Fruit fly (Drosophila melanogaster) whole organism, embryonic: Measurements from ENCODE around the gene CG16985.

Experiments
- Aef1 ChIP-seq: fragments of 200-800 bp; sonication (Bioruptor generic); IDR thresholded peaks from 3 replicates; pipeline ENCODE4 v1.3.6; 2022; ENCODE audit warnings: missing biosample characterization, missing genetic modification characterization
- BtbVII ChIP-seq: fragments of 200-800 bp; sonication (Bioruptor generic); optimal IDR thresholded peaks from 3 replicates; lab custom pipeline; 2017; ENCODE audit warnings: missing biosample characterization, mild to moderate bottlenecking, missing genetic modification characterization
- CG10209 ChIP-seq: fragments of 200-800 bp; sonication (Bioruptor generic); optimal IDR thresholded peaks from 3 replicates; lab custom pipeline; 2017; ENCODE audit warnings: missing biosample characterization, mild to moderate bottlenecking, missing genetic modification characterization, missing genetic modification reagents
- CG10959 ChIP-seq: fragments of 200-800 bp; sonication (Bioruptor generic); IDR thresholded peaks from 2 replicates; pipeline ENCODE4 v1.3.6; 2022; ENCODE audit warnings: missing biosample characterization, missing genetic modification characterization
- CG10979 ChIP-seq: fragments of 200-800 bp; sonication (Bioruptor generic); optimal IDR thresholded peaks from 2 replicates; lab custom pipeline; 2018; ENCODE audit warnings: missing biosample characterization, mild to moderate bottlenecking, missing genetic modification characterization, moderate library complexity
- CG14667 ChIP-seq: fragments of 200-800 bp; sonication (Bioruptor generic); IDR thresholded peaks from 2 replicates; pipeline ENCODE4 v1.3.6; 2022; ENCODE audit warnings: missing biosample characterization, missing genetic modification characterization
- CG17359 ChIP-seq: fragments of 200-800 bp; sonication (Bioruptor generic); optimal IDR thresholded peaks from 3 replicates; lab custom pipeline; 2018; ENCODE audit warnings: missing biosample characterization, mild to moderate bottlenecking, missing genetic modification characterization, moderate library complexity
- CG2712 ChIP-seq: fragments of 200-800 bp; optimal IDR thresholded peaks from 3 replicates; lab custom pipeline; 2019; ENCODE audit warnings: missing biosample characterization, mild to moderate bottlenecking, missing genetic modification characterization, moderate library complexity
- CG30431 ChIP-seq: fragments of 200-800 bp; sonication (Bioruptor generic); optimal IDR thresholded peaks from 2 replicates; lab custom pipeline; 2017; ENCODE audit warnings: missing biosample characterization, missing genetic modification characterization
- CG34376 ChIP-seq: fragments of 200-800 bp; sonication (Bioruptor generic); optimal IDR thresholded peaks from 2 replicates; lab custom pipeline; 2018; ENCODE audit warnings: missing biosample characterization, mild to moderate bottlenecking, missing genetic modification characterization
- CG42726 ChIP-seq: fragments of 200-800 bp; sonication (Bioruptor generic); IDR thresholded peaks from 2 replicates; pipeline ENCODE4 v1.3.6; 2022; ENCODE audit warnings: missing biosample characterization, missing genetic modification characterization; ENCODE audit not compliant: partially characterized antibody
- CG4730 ChIP-seq: fragments of 200-800 bp; sonication (Bioruptor generic); IDR thresholded peaks from 2 replicates; pipeline ENCODE4 v1.3.6; 2022; ENCODE audit warnings: missing biosample characterization, missing genetic modification characterization
- CG5180 ChIP-seq: fragments of 200-800 bp; sonication (Bioruptor generic); optimal IDR thresholded peaks from 3 replicates; lab custom pipeline; 2017; ENCODE audit warnings: missing biosample characterization, missing genetic modification characterization, mild to moderate bottlenecking, moderate library complexity, missing genetic modification reagents
- CG7745 ChIP-seq: fragments of 200-800 bp; sonication (Bioruptor generic); optimal IDR thresholded peaks from 2 replicates; lab custom pipeline; 2018; ENCODE audit warnings: missing biosample characterization, mild to moderate bottlenecking, missing genetic modification characterization, moderate library complexity
- CG7928 ChIP-seq: fragments of 200-800 bp; sonication (Bioruptor generic); optimal IDR thresholded peaks from 2 replicates; lab custom pipeline; 2017; ENCODE audit warnings: missing biosample characterization, mild to moderate bottlenecking, missing genetic modification characterization
- CG9609 ChIP-seq: fragments of 200-800 bp; sonication (Bioruptor generic); optimal IDR thresholded peaks from 3 replicates; lab custom pipeline; 2016; ENCODE audit warnings: missing biosample characterization, missing genetic modification characterization
- CG9932 ChIP-seq: fragments of 200-800 bp; sonication (Bioruptor generic); IDR thresholded peaks from 2 replicates; pipeline ENCODE4 v1.3.6; 2022; ENCODE audit warnings: missing biosample characterization, missing genetic modification characterization
- Dip2 ChIP-seq: fragments of 200-800 bp; sonication (Bioruptor generic); IDR thresholded peaks from 2 replicates; pipeline ENCODE4 v1.3.6; 2022; ENCODE audit warnings: missing biosample characterization, missing genetic modification characterization
- Drgx ChIP-seq: fragments of 200-800 bp; sonication (Bioruptor generic); IDR thresholded peaks from 2 replicates; pipeline ENCODE4 v1.3.6; 2022; ENCODE audit warnings: missing biosample characterization, missing genetic modification characterization
- Ets65A ChIP-seq: fragments of 200-800 bp; sonication (Bioruptor generic); peaks from one replicate; lab custom pipeline; 2016; ENCODE audit warnings: missing biosample characterization, missing genetic modification characterization
- HLH4C ChIP-seq: fragments of 200-800 bp; sonication (Bioruptor generic); IDR thresholded peaks from 3 replicates; pipeline ENCODE4 v1.3.6; 2022; ENCODE audit warnings: missing biosample characterization, missing genetic modification characterization; ENCODE audit not compliant: partially characterized antibody
- Med ChIP-seq: fragments of 200-800 bp; sonication (Bioruptor generic); peaks from one replicate; lab custom pipeline; 2016; ENCODE audit warnings: missing biosample characterization, missing genetic modification characterization, mild to moderate bottlenecking, inconsistent platforms, moderate library complexity
- Meics ChIP-seq: fragments of 200-800 bp; sonication (Bioruptor generic); optimal IDR thresholded peaks from 2 replicates; lab custom pipeline; 2017; ENCODE audit warnings: missing biosample characterization, mild to moderate bottlenecking, missing genetic modification characterization
- Pdp1 ChIP-seq, 2 experiments: fragments of 200-800 bp; sonication (Bioruptor generic); optimal IDR thresholded peaks; 3 replicates each; lab custom pipeline; 2016; ENCODE audit warnings: missing biosample characterization in 2 of 2, missing genetic modification characterization in 2 of 2, mild to moderate bottlenecking in 1 of 2, moderate library complexity in 1 of 2
- Ssrp ChIP-seq: fragments of 200-800 bp; sonication (Bioruptor generic); optimal IDR thresholded peaks from 2 replicates; lab custom pipeline; 2018; ENCODE audit warnings: missing biosample characterization, mild to moderate bottlenecking, missing genetic modification characterization, moderate library complexity
- Stat92E ChIP-seq, 3 experiments: fragments of >200 bp in 2 of 3; fragments of 200-800 bp in 1 of 3; sonication (Bioruptor generic) in 1 of 3; optimal IDR thresholded peaks; 2 replicates each; lab custom pipeline; 2017 to 2019; ENCODE audit warnings: missing biosample characterization in 3 of 3, missing genetic modification characterization in 3 of 3, mild to moderate bottlenecking in 1 of 3, moderate library complexity in 1 of 3
- Xrp1 ChIP-seq: fragments of 200-800 bp; sonication (Bioruptor generic); IDR thresholded peaks from 2 replicates; pipeline ENCODE4 v1.3.6; 2022; ENCODE audit warnings: missing biosample characterization, missing genetic modification characterization
- cg ChIP-seq: fragments of 200-800 bp; sonication (Bioruptor generic); optimal IDR thresholded peaks from 3 replicates; lab custom pipeline; 2019; ENCODE audit warnings: missing biosample characterization, mild to moderate bottlenecking, missing genetic modification characterization, moderate library complexity
- chm ChIP-seq: fragments of 200-800 bp; sonication (Bioruptor generic); IDR thresholded peaks from 2 replicates; pipeline ENCODE4 v1.3.6; 2022; ENCODE audit warnings: missing biosample characterization, missing genetic modification characterization
- dpn ChIP-seq, 2 experiments: fragments of 200-800 bp; sonication (Bioruptor generic); optimal IDR thresholded peaks; 3 replicates each; lab custom pipeline; 2016; ENCODE audit warnings: missing biosample characterization in 2 of 2, missing genetic modification characterization in 2 of 2
- en ChIP-seq: fragments of 200-800 bp; sonication (Bioruptor generic); optimal IDR thresholded peaks from 2 replicates; lab custom pipeline; 2016; ENCODE audit warnings: missing biosample characterization, missing genetic modification characterization
- eyg ChIP-seq: fragments of 200-800 bp; sonication (Bioruptor generic); optimal IDR thresholded peaks from 3 replicates; lab custom pipeline; 2016; ENCODE audit warnings: missing biosample characterization, missing genetic modification characterization
- gfzf ChIP-seq: fragments of 200-800 bp; sonication (Bioruptor generic); optimal IDR thresholded peaks from 2 replicates; lab custom pipeline; 2016; ENCODE audit warnings: missing biosample characterization, mild to moderate bottlenecking, missing genetic modification characterization, moderate library complexity
- jigr1 ChIP-seq: fragments of 200-800 bp; sonication (Bioruptor generic); IDR thresholded peaks from 3 replicates; pipeline ENCODE4 v1.3.6; 2022; ENCODE audit warnings: missing biosample characterization, missing genetic modification characterization
- lbe ChIP-seq: fragments of 200-800 bp; sonication (Bioruptor generic); optimal IDR thresholded peaks from 2 replicates; lab custom pipeline; 2016; ENCODE audit warnings: missing biosample characterization, mild to moderate bottlenecking, missing genetic modification characterization
- mam ChIP-seq: fragments of 200-800 bp; sonication (Bioruptor generic); optimal IDR thresholded peaks from 3 replicates; lab custom pipeline; 2016; ENCODE audit warnings: missing biosample characterization, missing genetic modification characterization
- nmo ChIP-seq: fragments of 200-800 bp; sonication (Bioruptor generic); optimal IDR thresholded peaks from 2 replicates; lab custom pipeline; 2018; ENCODE audit warnings: missing biosample characterization, mild to moderate bottlenecking, missing genetic modification characterization, moderate library complexity
- schlank ChIP-seq: fragments of 200-800 bp; sonication (Bioruptor generic); optimal IDR thresholded peaks from 2 replicates; lab custom pipeline; 2018; ENCODE audit warnings: missing biosample characterization, mild to moderate bottlenecking, missing genetic modification characterization
- unc-4 ChIP-seq: fragments of 200-800 bp; sonication (Bioruptor generic); IDR thresholded peaks from 2 replicates; pipeline ENCODE4 v1.3.6; 2022; ENCODE audit warnings: missing biosample characterization, missing genetic modification characterization; ENCODE audit not compliant: partially characterized antibody
- zen ChIP-seq: fragments of 200-800 bp; sonication (Bioruptor generic); optimal IDR thresholded peaks from 3 replicates; lab custom pipeline; 2018; ENCODE audit warnings: missing biosample characterization, mild to moderate bottlenecking, missing genetic modification characterization, moderate library complexity

The CG16985 gene

DNA sequence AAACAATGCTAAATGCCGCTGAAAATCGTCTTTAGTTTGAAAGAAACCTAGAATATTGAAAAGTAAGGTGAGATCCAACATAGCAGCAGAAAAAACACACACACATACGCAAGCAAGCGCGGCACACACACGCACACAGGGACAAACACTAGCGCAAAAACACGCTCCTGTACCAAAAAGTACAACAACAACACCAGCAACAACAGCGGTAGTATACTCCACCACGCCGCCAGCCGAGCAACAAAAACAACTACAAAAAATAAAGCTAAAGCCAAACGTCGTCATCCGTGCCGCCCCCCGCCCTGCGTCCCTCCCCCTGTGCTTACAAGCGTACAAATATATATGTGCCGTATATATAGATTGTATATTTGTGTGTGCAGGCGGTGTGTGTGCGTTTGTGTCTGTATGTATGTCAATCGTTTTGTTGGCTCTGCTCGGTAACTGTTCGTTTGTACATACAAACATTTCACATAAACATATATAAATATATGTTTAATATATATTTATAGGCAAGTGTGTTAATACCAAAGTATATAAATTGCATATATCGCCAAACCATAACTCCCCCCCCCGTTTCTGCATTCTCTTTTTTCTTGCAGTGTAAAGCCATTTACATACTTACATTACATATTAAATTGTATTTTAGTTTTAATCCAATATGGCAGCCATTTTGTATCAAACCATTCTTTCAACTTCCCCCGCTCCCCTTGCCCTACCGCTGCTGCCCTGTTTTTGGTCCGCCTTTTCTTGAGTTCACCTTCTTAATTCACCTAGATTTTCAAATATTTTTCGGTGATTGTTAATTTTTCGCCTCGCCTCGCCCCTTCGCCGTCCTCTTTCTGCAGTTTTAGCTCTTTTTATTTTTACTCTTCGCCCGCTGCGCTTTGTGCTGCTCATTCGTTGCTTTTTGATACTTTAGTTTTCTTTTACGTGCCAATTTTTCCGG, 37.2 kb downstream of the CG16985 start (continued):
- TF ChIP-seq Aef1 (peak; percentile 51; the same call in 2 of the 3 replicates), chm (GFP tag; lab: Robert Waterston, UW) (no peak), Xrp1 (GFP tag; lab: Robert Waterston, UW) (peak; percentile 47; the same call in 1 of the 2 replicates), CG7745 (tag; lab: Kevin White, UChicago) (no peak), CG34376 (GFP tag; lab: Kevin White, UChicago) (no peak), Stat92E (GFP tag; optimal IDR thresholded peaks at IDR 0.05; lab: Kevin White, UChicago) (peak in 1 of 3 experiments; percentile 12), CG4730 (no peak), CG42726 (no peak), CG9609 (GFP tag; lab: Kevin White, UChicago) (no peak), schlank (tag; lab: Kevin White, UChicago) (no peak), Pdp1 (GFP tag; optimal IDR thresholded peaks at IDR 0.05; lab: Kevin White, UChicago) (no peak), zen (tag; lab: Kevin White, UChicago) (no peak), jigr1 (GFP tag; lab: Robert Waterston, UW) (no peak), CG2712 (peak; percentile 29), Drgx (peak; percentile 77), CG10209 (peak; percentile 4), CG7928 (no peak), HLH4C (GFP tag; lab: Robert Waterston, UW) (no peak), unc-4 (GFP tag; lab: Robert Waterston, UW) (no peak), Ssrp (tag; lab: Kevin White, UChicago) (no peak), Meics (GFP tag; lab: Kevin White, UChicago) (peak; percentile 30), CG30431 (GFP tag; lab: Kevin White, UChicago) (no peak), mam (no peak), CG17359 (tag; lab: Kevin White, UChicago) (peak; percentile 19), Ets65A (GFP tag; lab: Kevin White, UChicago) (peak; percentile 53), nmo (GFP tag; lab: Kevin White, UChicago) (peak; percentile 6), en (no peak), BtbVII (GFP tag; lab: Kevin White, UChicago) (peak; percentile 16), gfzf (GFP tag; lab: Kevin White, UChicago) (no peak), CG14667 (GFP tag; lab: Robert Waterston, UW) (no peak), Med (GFP tag; lab: Kevin White, UChicago) (peak; percentile 31), lbe (GFP tag; lab: Kevin White, UChicago) (peak; percentile 7), dpn (GFP tag; optimal IDR thresholded peaks at IDR 0.05; lab: Kevin White, UChicago) (no peak), CG5180 (GFP tag; lab: Kevin White, UChicago) (no peak), eyg (no peak), Dip2 (no peak), cg (GFP tag; lab: Kevin White, UChicago) (peak; percentile 86), CG10959 (GFP tag; lab: Robert Waterston, UW) (no peak), CG10979 (tag; lab: Kevin White, UChicago) (peak; percentile 29), CG9932 (GFP tag; lab: Robert Waterston, UW) (no peak)
